Worm (Caenorhabditis elegans): ENCODE measurements around the gene pot-2.

The pot-2 gene

DNA sequence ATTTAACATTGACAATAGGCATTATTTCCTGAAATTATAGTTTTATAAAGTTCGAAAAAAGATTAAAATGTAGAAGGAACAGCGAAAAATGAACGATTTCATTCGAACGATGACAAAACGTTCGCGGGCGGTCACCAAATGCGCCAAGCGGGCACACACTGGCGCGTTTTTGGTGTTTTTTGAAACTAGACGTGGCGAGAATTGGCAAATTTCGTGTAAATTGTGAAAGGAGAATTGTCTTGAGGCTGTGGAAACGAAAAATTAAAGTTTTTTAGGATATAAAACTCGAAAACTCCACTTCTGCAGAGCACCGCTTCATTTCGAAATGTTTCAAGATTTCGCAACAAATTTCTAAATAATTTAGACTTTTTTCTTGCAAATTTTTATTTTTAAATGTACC is 35.3 kb upstream of the pot-2 start, which contains the start of gene usp-14:
Gene usp-14, minus strand, starts transcription at position 28 of the 400 bp plus-strand sequence.
- TF ChIP-seq nhr-10 (tag; optimal IDR thresholded peaks at IDR 0.05): no peak
- peak; percentile 42 for TF ChIP-seq F13H6.1 (tag; optimal IDR thresholded peaks at IDR 0.05)
- no peak for TF ChIP-seq aly-2 (tag; optimal IDR thresholded peaks at IDR 0.05)
- no peak for TF ChIP-seq nhr-6 (tag; optimal IDR thresholded peaks at IDR 0.05)
- TF ChIP-seq fos-1 (tag; optimal IDR thresholded peaks at IDR 0.05): peak; percentile 23
- no peak for TF ChIP-seq sem-4 (tag; optimal IDR thresholded peaks at IDR 0.05)
- TF ChIP-seq nhr-11 (tag; optimal IDR thresholded peaks at IDR 0.05): no peak
- no peak for TF ChIP-seq R02D3.7 (tag; optimal IDR thresholded peaks at IDR 0.05)
- TF ChIP-seq mbf-1 (tag; optimal IDR thresholded peaks at IDR 0.05): no peak
- peak; percentile 71 for TF ChIP-seq skn-1 (tag; optimal IDR thresholded peaks at IDR 0.05)
- peak; percentile 82 for TF ChIP-seq gmeb-1 (tag; optimal IDR thresholded peaks at IDR 0.05)
- peak; percentile 49 for TF ChIP-seq unc-55 (GFP tag; optimal IDR thresholded peaks at IDR 0.05)
- TF ChIP-seq C34F6.9 (tag; optimal IDR thresholded peaks at IDR 0.05): peak; percentile 72
- TF ChIP-seq sma-9 (GFP tag; optimal IDR thresholded peaks at IDR 0.05): peak; percentile 19
- TF ChIP-seq sma-9 (tag; optimal IDR thresholded peaks at IDR 0.05): no peak
- TF ChIP-seq elt-1 (tag; optimal IDR thresholded peaks at IDR 0.05): no peak
- no peak for TF ChIP-seq alr-1 (tag; optimal IDR thresholded peaks at IDR 0.05)
- TF ChIP-seq blmp-1 (tag; optimal IDR thresholded peaks at IDR 0.05; ENCODE audit: insufficient read depth): no peak
- TF ChIP-seq zag-1 (tag; optimal IDR thresholded peaks at IDR 0.05): no peak
- TF ChIP-seq dmd-4 (tag; optimal IDR thresholded peaks at IDR 0.05): no peak
- peak; percentile 26 for TF ChIP-seq sma-3 (GFP tag; optimal IDR thresholded peaks at IDR 0.05)
- no peak for TF ChIP-seq mdl-1 (tag; optimal IDR thresholded peaks at IDR 0.05)
- TF ChIP-seq nhr-12 (tag; optimal IDR thresholded peaks at IDR 0.05): no peak
- TF ChIP-seq lsy-2 (tag; optimal IDR thresholded peaks at IDR 0.05): peak; percentile 48 to 78
- no peak for TF ChIP-seq ceh-82 (tag; optimal IDR thresholded peaks at IDR 0.05)
- TF ChIP-seq nhr-25 (tag; optimal IDR thresholded peaks at IDR 0.05): peak; percentile 57
- TF ChIP-seq nhr-21 (tag; optimal IDR thresholded peaks at IDR 0.05): peak; percentile 21
- TF ChIP-seq nhr-129 (tag; optimal IDR thresholded peaks at IDR 0.05): peak; percentile 43
- no peak for TF ChIP-seq Y55F3AM.14 (GFP tag; optimal IDR thresholded peaks at IDR 0.05)
- peak; percentile 14 for TF ChIP-seq snpc-4 (tag; optimal IDR thresholded peaks at IDR 0.05)
- TF ChIP-seq crh-2 (tag; optimal IDR thresholded peaks at IDR 0.05): peak; percentile 90
- peak; percentile 14 for TF ChIP-seq lin-11 (tag; optimal IDR thresholded peaks at IDR 0.05)
- TF ChIP-seq elt-3 (tag; optimal IDR thresholded peaks at IDR 0.05): no peak
- no peak for TF ChIP-seq ama-1 (optimal IDR thresholded peaks at IDR 0.05)
- no peak for TF ChIP-seq ztf-4 (tag; optimal IDR thresholded peaks at IDR 0.05)
- no peak for TF ChIP-seq egl-27 (tag; optimal IDR thresholded peaks at IDR 0.05)

DNA sequence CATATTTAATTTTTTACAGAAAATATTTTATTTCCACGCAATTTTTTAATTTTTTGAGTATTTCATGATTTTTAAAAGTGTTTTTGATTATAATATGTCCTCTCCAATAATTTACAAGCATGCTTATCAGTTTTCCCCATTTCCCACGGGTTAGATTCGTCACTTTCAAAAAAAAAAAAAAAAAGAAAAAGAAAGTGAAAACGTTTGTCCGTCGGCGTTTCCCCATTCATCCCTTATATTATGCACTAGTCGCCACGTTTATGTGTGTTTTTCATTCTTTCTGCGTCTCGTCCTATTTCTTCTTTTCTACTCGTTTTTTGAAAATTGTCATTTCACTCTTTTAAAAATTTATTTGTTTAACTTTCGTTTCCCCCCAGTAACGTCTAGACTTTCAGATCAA is 34.6 kb upstream of the pot-2 start, which contains the start of gene vnut-1:
Gene vnut-1, plus strand, starts transcription at position 396 of the 400 bp plus-strand sequence.
- peak; percentile 57 for TF ChIP-seq sma-9 (GFP tag; optimal IDR thresholded peaks at IDR 0.05)
- TF ChIP-seq sma-9 (tag; optimal IDR thresholded peaks at IDR 0.05): no peak
- TF ChIP-seq blmp-1 (tag; optimal IDR thresholded peaks at IDR 0.05; ENCODE audit: insufficient read depth): peak; percentile 94
- no peak for TF ChIP-seq lin-39 (tag; optimal IDR thresholded peaks at IDR 0.05)
- no peak for TF ChIP-seq ztf-1 (GFP tag; conservative IDR thresholded peaks at IDR 0.05)
- peak; percentile 13 for TF ChIP-seq unc-55 (GFP tag; optimal IDR thresholded peaks at IDR 0.05)
- no peak for TF ChIP-seq sma-3 (GFP tag; optimal IDR thresholded peaks at IDR 0.05)
- TF ChIP-seq R02D3.7 (tag; optimal IDR thresholded peaks at IDR 0.05): no peak
- peak; percentile 30 for TF ChIP-seq lin-13 (GFP tag; optimal IDR thresholded peaks at IDR 0.05)
- no peak for TF ChIP-seq unc-39 (tag; optimal IDR thresholded peaks at IDR 0.05)
- TF ChIP-seq lin-11 (tag; optimal IDR thresholded peaks at IDR 0.05): no peak
- TF ChIP-seq mdl-1 (tag; optimal IDR thresholded peaks at IDR 0.05): no peak
- no peak for TF ChIP-seq alr-1 (tag; optimal IDR thresholded peaks at IDR 0.05)
- no peak for TF ChIP-seq nhr-23 (tag; optimal IDR thresholded peaks at IDR 0.05)
- TF ChIP-seq ztf-4 (tag; optimal IDR thresholded peaks at IDR 0.05): no peak
- TF ChIP-seq ZK546.5 (tag; optimal IDR thresholded peaks at IDR 0.05): no peak
- TF ChIP-seq mab-5 (tag; optimal IDR thresholded peaks at IDR 0.05): no peak
- no peak for TF ChIP-seq sem-4 (tag; optimal IDR thresholded peaks at IDR 0.05)
- peak; percentile 27 for TF ChIP-seq C34F6.9 (tag; optimal IDR thresholded peaks at IDR 0.05)
- no peak for TF ChIP-seq nhr-6 (tag; optimal IDR thresholded peaks at IDR 0.05)
- no peak for TF ChIP-seq snpc-4 (tag; optimal IDR thresholded peaks at IDR 0.05)
- no peak for TF ChIP-seq ama-1 (optimal IDR thresholded peaks at IDR 0.05)
- TF ChIP-seq lsy-2 (tag; optimal IDR thresholded peaks at IDR 0.05): peak in 1 of 2 experiments; percentile 51
- no peak for TF ChIP-seq nhr-77 (tag; optimal IDR thresholded peaks at IDR 0.05)
- no peak for TF ChIP-seq unc-62 (GFP tag; optimal IDR thresholded peaks at IDR 0.05)
- TF ChIP-seq nhr-11 (tag; optimal IDR thresholded peaks at IDR 0.05): no peak
- TF ChIP-seq gmeb-1 (tag; optimal IDR thresholded peaks at IDR 0.05): peak; percentile 27
- TF ChIP-seq ztf-11 (tag; optimal IDR thresholded peaks at IDR 0.05): no peak
- TF ChIP-seq zag-1 (tag; optimal IDR thresholded peaks at IDR 0.05): no peak
- TF ChIP-seq F13H6.1 (tag; optimal IDR thresholded peaks at IDR 0.05): peak; percentile 33
- TF ChIP-seq egl-27 (tag; optimal IDR thresholded peaks at IDR 0.05): no peak
- TF ChIP-seq skn-1 (tag; optimal IDR thresholded peaks at IDR 0.05): peak; percentile 14
- no peak for TF ChIP-seq nhr-21 (tag; optimal IDR thresholded peaks at IDR 0.05)
- TF ChIP-seq dmd-4 (tag; optimal IDR thresholded peaks at IDR 0.05): no peak
- no peak for TF ChIP-seq ceh-16 (tag; optimal IDR thresholded peaks at IDR 0.05)
- TF ChIP-seq nhr-25 (tag; optimal IDR thresholded peaks at IDR 0.05): peak; percentile 17
- TF ChIP-seq Y55F3AM.14 (GFP tag; optimal IDR thresholded peaks at IDR 0.05): no peak
- TF ChIP-seq nhr-10 (tag; optimal IDR thresholded peaks at IDR 0.05): no peak
- no peak for TF ChIP-seq aly-2 (tag; optimal IDR thresholded peaks at IDR 0.05)
- no peak for TF ChIP-seq ceh-82 (tag; optimal IDR thresholded peaks at IDR 0.05)
- TF ChIP-seq elt-1 (tag; optimal IDR thresholded peaks at IDR 0.05): no peak
- peak; percentile 92 for TF ChIP-seq crh-2 (tag; optimal IDR thresholded peaks at IDR 0.05)
- TF ChIP-seq nhr-129 (tag; optimal IDR thresholded peaks at IDR 0.05): no peak
- TF ChIP-seq peb-1 (tag; optimal IDR thresholded peaks at IDR 0.05): no peak
- no peak for TF ChIP-seq nhr-237 (tag; optimal IDR thresholded peaks at IDR 0.05)
